Fruit fly (Drosophila melanogaster): ENCODE results near the gene CG10646.

CG10646 gene

dm6 chr3L:12514762-12515215 lies 11.1 kb upstream of the CG10646 start, which contains the start of the genes sti and tral (continued):
- peak; percentile 57; the same call in 1 of the 2 replicates for TF ChIP-seq ro (GFP tag; IDR thresholded peaks at IDR 0.05)
- peak; percentile 73 for TF ChIP-seq Oaz (GFP tag; IDR thresholded peaks at IDR 0.05)
- TF ChIP-seq crol (GFP tag; IDR thresholded peaks at IDR 0.05): no peak
- peak; percentile 75 for TF ChIP-seq CG30020 (tag; optimal IDR thresholded peaks at IDR 0.05)
- peak; percentile 21; the same call in 1 of the 2 replicates for TF ChIP-seq unc-4 (GFP tag; IDR thresholded peaks at IDR 0.05; ENCODE audit: partially characterized antibody)
- TF ChIP-seq BtbVII (GFP tag; optimal IDR thresholded peaks at IDR 0.05): peak; percentile 61
- TF ChIP-seq Bgb (GFP tag; IDR thresholded peaks at IDR 0.05; ENCODE audit: partially characterized antibody): no peak
- TF ChIP-seq Fer1 (GFP tag; optimal IDR thresholded peaks at IDR 0.05): peak; percentile 92
- peak; percentile 41; the same call in 1 of the 2 replicates for TF ChIP-seq CG11696 (GFP tag; IDR thresholded peaks at IDR 0.05)
- peak; percentile 60 for TF ChIP-seq ATbp (GFP tag; optimal IDR thresholded peaks at IDR 0.05)
- TF ChIP-seq maf-S (GFP tag; optimal IDR thresholded peaks at IDR 0.05): peak; percentile 94
- TF ChIP-seq bsh (GFP tag; optimal IDR thresholded peaks at IDR 0.05): peak; percentile 23 to 76
- TF ChIP-seq CG1233 (GFP tag; optimal IDR thresholded peaks at IDR 0.05): peak; percentile 82
- peak; percentile 92 for TF ChIP-seq CG34376 (GFP tag; optimal IDR thresholded peaks at IDR 0.05)
- peak; percentile 81 for TF ChIP-seq CG11560 (tag; IDR thresholded peaks at IDR 0.05)
- peak; percentile 88 for TF ChIP-seq CG1603 (tag; optimal IDR thresholded peaks at IDR 0.05)
- no peak for TF ChIP-seq ato (GFP tag; IDR thresholded peaks at IDR 0.05; ENCODE audit: partially characterized antibody)
- peak; percentile 61 for TF ChIP-seq CG9437 (GFP tag; optimal IDR thresholded peaks at IDR 0.05)
- peak; percentile 68; the same call in 2 of the 3 replicates for TF ChIP-seq so (GFP tag; IDR thresholded peaks at IDR 0.05)
- peak; percentile 85 for TF ChIP-seq CG10654 (GFP tag; optimal IDR thresholded peaks at IDR 0.05)
- TF ChIP-seq CG7271 (tag; optimal IDR thresholded peaks at IDR 0.05): peak; percentile 45
- TF ChIP-seq lola (GFP tag; optimal IDR thresholded peaks at IDR 0.05): peak in 1 of 3 experiments; percentile 78
- TF ChIP-seq en (GFP tag; optimal IDR thresholded peaks at IDR 0.05): peak; percentile 78
- TF ChIP-seq Taf1 (GFP tag; IDR thresholded peaks at IDR 0.05): peak; percentile 73
- TF ChIP-seq pnt (GFP tag; optimal IDR thresholded peaks at IDR 0.05): peak; percentile 92
- TF ChIP-seq bbx (GFP tag; IDR thresholded peaks at IDR 0.05; ENCODE audit: partially characterized antibody): peak; percentile 24; the same call in 1 of the 2 replicates
- no peak for TF ChIP-seq HLH4C (GFP tag; IDR thresholded peaks at IDR 0.05; ENCODE audit: partially characterized antibody)
- peak; percentile 73 for TF ChIP-seq fd3F (GFP tag; optimal IDR thresholded peaks at IDR 0.05)
- TF ChIP-seq oc (tag; optimal IDR thresholded peaks at IDR 0.05): no peak
- peak; percentile 97 for TF ChIP-seq jumu (GFP tag; optimal IDR thresholded peaks at IDR 0.05)
- TF ChIP-seq CG6654 (GFP tag; optimal IDR thresholded peaks at IDR 0.05): peak; percentile 52
- peak; percentile 83 for TF ChIP-seq Dek (tag; optimal IDR thresholded peaks at IDR 0.05)
- TF ChIP-seq CG18476 (GFP tag; optimal IDR thresholded peaks at IDR 0.05): peak; percentile 88
- TF ChIP-seq nau (GFP tag; optimal IDR thresholded peaks at IDR 0.05): no peak
- peak; percentile 91 for TF ChIP-seq ems (GFP tag; optimal IDR thresholded peaks at IDR 0.05)
- TF ChIP-seq scrt (GFP tag; optimal IDR thresholded peaks at IDR 0.05): peak; percentile 68
- TF ChIP-seq Opbp (GFP tag; IDR thresholded peaks at IDR 0.05; ENCODE audit: partially characterized antibody): no peak
- TF ChIP-seq Trl (optimal IDR thresholded peaks at IDR 0.05): peak in 1 of 2 experiments; percentile 12
- TF ChIP-seq Trl (GFP tag; optimal IDR thresholded peaks at IDR 0.05): peak; percentile 96
- TF ChIP-seq Side (GFP tag; optimal IDR thresholded peaks at IDR 0.05): peak; percentile 94
- TF ChIP-seq wor (GFP tag; IDR thresholded peaks at IDR 0.05): peak; percentile 65
- TF ChIP-seq slou (GFP tag; optimal IDR thresholded peaks at IDR 0.05): peak; percentile 87
- peak; percentile 88 for TF ChIP-seq CG13424 (tag; optimal IDR thresholded peaks at IDR 0.05)
- TF ChIP-seq HmgZ (tag; optimal IDR thresholded peaks at IDR 0.05): peak; percentile 95
- peak; percentile 78 for TF ChIP-seq Ssrp (tag; optimal IDR thresholded peaks at IDR 0.05)
- no peak; the same call in 1 of the 2 replicates for TF ChIP-seq Doc2 (GFP tag; IDR thresholded peaks at IDR 0.05)
- peak; percentile 81 for TF ChIP-seq CG11085 (GFP tag; IDR thresholded peaks at IDR 0.05)
- peak; percentile 72 for TF ChIP-seq klu (GFP tag; IDR thresholded peaks at IDR 0.05)
- TF ChIP-seq danr (GFP tag; IDR thresholded peaks at IDR 0.05): peak; percentile 66; the same call in 1 of the 2 replicates
